Worm (Caenorhabditis elegans) whole organism, L1 larva: ENCODE results near the gene ZK856.6.

Source experiments
- aha-1 ChIP-seq: fragments of 150-350 bp; optimal IDR thresholded peaks from 2 replicates; lab custom pipeline; 2014; ENCODE audit warnings: missing biosample characterization, missing genetic modification characterization
- dsc-1 ChIP-seq: sonication (generic microtip); optimal IDR thresholded peaks from 2 replicates; lab custom pipeline; 2016; ENCODE audit warnings: mild to moderate bottlenecking, missing genetic modification characterization, missing compliant biosample characterization
- elt-2 ChIP-seq: sonication (generic microtip); optimal IDR thresholded peaks from 2 replicates; lab custom pipeline; 2016; ENCODE audit warnings: missing genetic modification characterization, mild to moderate bottlenecking, inconsistent platforms, missing compliant biosample characterization, missing genetic modification reagents
- skn-1 ChIP-seq: fragments of 150-350 bp; optimal IDR thresholded peaks from 2 replicates; lab custom pipeline; 2014; ENCODE audit warnings: missing biosample characterization, missing genetic modification characterization

DNA sequence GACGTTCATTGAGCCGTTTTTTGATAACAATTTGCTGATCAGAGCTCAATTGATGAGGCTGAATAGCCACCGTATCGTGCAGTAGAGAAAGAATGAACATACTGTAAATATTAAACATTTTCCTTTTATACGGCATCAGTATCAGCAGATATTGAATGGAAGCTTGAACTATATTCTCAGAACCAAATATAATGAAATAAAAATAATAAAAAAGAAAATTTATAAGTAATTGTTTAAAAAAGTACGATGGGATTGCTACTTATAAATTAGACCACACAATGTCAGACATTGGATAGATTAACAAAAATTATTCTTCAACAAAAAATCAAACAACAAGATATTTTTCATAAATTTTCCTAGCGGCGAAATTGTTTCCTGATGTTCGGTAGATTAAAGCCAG, 8.0 kb downstream of the ZK856.6 start, which contains the start of gene rpc-25:
- no peak for TF ChIP-seq elt-2 (tag; lab: Kevin White, UChicago)
- no peak for TF ChIP-seq aha-1 (tag; lab: Kevin White, UChicago)
- TF ChIP-seq dsc-1, result no peak
- no peak for TF ChIP-seq skn-1 (tag; lab: Kevin White, UChicago)
